Fruit fly (Drosophila melanogaster): ENCODE data around the gene Pvf1.

The Pvf1 gene

DNA sequence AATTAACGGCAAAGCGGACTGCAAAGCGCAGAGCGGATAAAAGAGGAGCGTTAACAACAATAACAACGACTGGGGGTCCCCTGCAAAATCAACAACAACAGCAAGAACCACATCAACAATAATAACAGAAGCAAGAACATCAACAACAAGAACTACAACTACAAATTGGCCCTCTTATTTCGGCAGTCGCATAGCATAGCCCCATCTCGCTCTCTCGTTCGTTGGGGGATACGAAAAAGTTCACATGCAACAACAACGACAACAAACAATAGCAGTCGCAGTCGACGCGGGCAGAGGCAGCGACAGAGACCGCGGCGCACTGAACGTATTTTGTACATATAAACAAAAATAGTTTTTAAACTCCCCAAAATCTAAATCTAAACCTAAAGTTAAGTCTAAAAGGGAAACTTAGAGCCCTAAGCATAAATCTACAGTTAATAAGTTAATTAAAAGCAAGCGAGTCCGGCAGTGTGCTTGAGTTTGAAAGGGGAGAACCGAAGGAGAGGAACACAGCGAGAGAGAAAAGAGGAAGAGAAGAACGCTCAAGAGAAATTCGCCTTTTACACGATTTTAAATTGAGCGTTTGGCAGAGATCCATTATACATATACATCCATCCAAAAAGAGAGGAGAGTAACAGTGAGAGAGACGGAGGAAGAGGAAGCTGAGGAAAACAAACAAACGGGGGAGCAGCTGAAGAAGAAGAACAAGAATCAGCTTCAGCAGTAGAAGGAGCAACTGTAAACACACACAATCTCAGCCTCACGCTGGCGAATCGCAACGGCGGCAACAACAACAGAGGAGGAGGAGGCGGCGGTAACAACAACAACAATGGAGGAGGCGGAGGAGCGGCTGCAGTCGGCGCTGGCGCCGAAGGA lies 32.2 kb downstream of the Pvf1 start:
- no peak for TF ChIP-seq noc (tag; optimal IDR thresholded peaks at IDR 0.05)

DNA sequence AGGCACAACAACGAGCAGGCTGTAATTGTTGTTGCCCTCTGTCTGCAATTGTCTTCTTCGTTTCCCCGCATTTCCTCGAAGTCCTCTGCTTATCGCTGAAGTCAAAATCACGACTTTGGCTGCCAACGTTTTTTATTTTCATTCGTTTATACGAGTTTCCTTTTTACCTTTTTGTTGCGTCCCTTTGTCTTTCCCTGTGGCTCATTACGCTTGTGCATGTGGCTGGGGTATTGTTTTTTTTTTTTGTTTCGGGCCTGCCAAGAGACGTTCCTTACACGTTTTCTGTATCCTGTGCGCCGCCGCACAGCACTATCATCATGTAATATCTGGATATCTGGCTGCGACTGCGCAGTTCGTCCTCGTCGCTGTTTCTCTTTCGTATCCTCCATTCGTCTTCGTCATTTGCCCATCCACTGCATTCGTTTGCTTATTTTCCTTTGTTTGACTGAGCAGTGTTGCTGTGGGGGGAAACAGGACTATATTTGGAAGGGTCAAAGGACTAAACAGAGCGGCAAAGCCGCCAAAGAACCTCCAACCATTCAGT lies 33.9 kb downstream of the Pvf1 start:
- no peak for TF ChIP-seq noc (tag; optimal IDR thresholded peaks at IDR 0.05)

DNA sequence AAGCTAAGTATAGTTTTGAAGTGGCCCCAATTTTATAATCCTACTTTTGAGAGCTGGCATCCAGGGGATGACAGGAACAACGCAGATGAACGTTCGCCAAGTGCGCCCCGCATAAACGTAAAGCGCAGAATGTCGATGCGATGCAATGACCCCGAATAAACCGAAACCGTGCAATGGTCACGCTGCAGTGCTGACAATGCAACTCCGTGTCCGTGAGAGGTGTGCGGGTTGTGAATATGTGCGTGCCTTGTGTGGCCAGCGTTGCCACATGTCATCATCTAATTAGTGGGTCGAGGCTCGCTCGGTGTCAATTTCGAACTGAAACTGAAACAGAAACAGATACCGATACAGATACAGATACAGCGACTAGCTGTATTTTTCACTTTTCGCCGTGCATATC lies 35.7 kb downstream of the Pvf1 start:
- no peak for TF ChIP-seq noc (tag; optimal IDR thresholded peaks at IDR 0.05)

DNA sequence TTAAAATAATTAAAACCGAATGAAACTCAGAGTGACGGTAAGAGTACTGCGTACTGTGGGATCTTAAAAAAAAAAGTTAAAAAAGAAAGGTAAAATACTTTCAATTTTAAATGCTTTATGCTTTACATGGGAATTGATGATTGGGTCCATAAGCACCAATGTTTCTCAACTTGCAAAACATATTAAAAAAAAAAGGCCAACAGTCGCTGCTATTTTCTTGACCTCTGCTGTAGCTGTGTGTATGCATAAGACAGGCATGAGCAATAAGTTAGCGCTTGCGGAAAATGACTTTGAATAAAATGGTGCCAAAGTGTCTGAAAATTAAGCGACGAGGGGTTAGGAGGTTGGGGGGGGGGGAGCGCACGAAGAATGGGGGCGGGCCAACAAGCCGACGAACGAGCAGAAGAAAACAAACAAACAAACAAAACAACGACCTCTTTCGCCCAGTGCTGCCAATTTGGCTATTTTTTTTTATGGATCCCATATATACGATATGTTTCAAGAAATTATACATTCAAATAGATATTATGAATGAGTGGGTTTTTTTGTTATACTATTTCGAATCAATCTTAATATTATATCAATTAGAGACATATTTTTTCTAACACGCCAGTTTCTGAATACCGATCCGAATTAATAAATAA lies 37.1 kb downstream of the Pvf1 start:
- TF ChIP-seq noc (tag; optimal IDR thresholded peaks at IDR 0.05): no peak

DNA sequence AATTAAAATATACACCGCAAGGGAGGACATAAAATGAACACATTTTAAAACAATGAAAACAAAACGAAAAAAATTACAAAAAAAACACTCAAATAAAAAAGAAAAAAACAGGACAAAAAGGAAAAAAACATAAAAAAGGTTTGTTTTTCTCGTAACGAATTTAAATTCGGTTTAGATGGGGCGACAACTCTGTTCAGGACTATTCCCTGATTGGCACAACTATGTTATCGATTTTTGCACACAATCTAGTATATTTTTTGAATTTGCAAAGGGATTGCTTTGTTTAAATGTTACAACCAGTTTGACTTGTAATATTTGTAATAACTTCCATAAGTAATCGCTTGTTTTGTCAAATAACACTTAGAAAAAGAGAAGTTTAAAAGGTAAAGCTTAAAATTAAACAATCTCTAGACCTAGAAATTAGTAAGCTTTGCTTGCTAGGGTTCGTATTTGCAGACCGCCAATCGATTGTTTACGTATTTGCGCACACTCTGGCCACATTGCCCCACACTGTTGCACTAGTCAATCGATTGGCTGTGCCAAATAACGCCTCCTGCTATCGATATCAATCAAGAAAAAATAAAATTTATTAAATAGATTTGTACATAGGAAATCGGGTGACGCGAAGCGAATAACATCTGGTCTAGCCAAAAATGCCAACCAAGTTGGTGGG lies 51.7 kb downstream of the Pvf1 start, which contains the start of gene CG7332:
Gene CG7332 (plus strand): TSS at position 515 of the 673 bp plus-strand sequence.
- TF ChIP-seq noc (tag; optimal IDR thresholded peaks at IDR 0.05): no peak

Measured in whole organism, larva.